Fruit fly (Drosophila melanogaster): ENCODE data around the gene Rpt4R.

The Rpt4R gene

dm6 chr3L:11966104-11966503, 24.4 kb downstream of the Rpt4R start, which contains the start of gene prc:
Gene prc, minus strand, starts transcription at chr3L:11966131.
- no peak for TF ChIP-seq noc (tag; optimal IDR thresholded peaks at IDR 0.05)

- no peak for TF ChIP-seq noc (tag; optimal IDR thresholded peaks at IDR 0.05)
Observed at dm6 chr3L:11972879-11973278, 31.2 kb downstream of the Rpt4R start, which contains the start of gene Muc68E. Gene Muc68E, minus strand, starts transcription at chr3L:11972979.

- no peak for TF ChIP-seq noc (tag; optimal IDR thresholded peaks at IDR 0.05)
Observed at dm6 chr3L:11973690-11974089, 32.0 kb downstream of the Rpt4R start, which contains the start of gene CG42397. Gene CG42397, minus strand, starts transcription at chr3L:11973790.

dm6 chr3L:11974605-11975004, 32.9 kb downstream of the Rpt4R start, which contains the start of gene CG14125:
Gene CG14125, plus strand, starts transcription at chr3L:11974905.
- TF ChIP-seq noc (tag; optimal IDR thresholded peaks at IDR 0.05), result no peak

dm6 chr3L:11975811-11976210, 34.1 kb downstream of the Rpt4R start, which contains the start of gene CG43896:
Gene CG43896, plus strand, starts transcription at chr3L:11976111.
- no peak for TF ChIP-seq noc (tag; optimal IDR thresholded peaks at IDR 0.05)

- TF ChIP-seq noc (tag; optimal IDR thresholded peaks at IDR 0.05), result no peak
Observed at dm6 chr3L:11984606-11985005, 42.9 kb downstream of the Rpt4R start, which contains the start of gene CG6938. Gene CG6938, plus strand, starts transcription at chr3L:11984906.

- TF ChIP-seq noc (tag; optimal IDR thresholded peaks at IDR 0.05), result no peak
Observed at dm6 chr3L:11990436-11990835, 48.7 kb downstream of the Rpt4R start, which contains the start of gene CG6931. Gene CG6931, plus strand, starts transcription at chr3L:11990736.

dm6 chr3L:11992960-11993359, 51.2 kb downstream of the Rpt4R start, which contains the start of gene viaf:
Gene viaf, minus strand, starts transcription at chr3L:11993179.
- TF ChIP-seq noc (tag; optimal IDR thresholded peaks at IDR 0.05), result no peak

Data from whole organism, larva.